Worm (Caenorhabditis elegans): ENCODE data around the gene Y43F8C.17.

Y43F8C.17 gene

DNA sequence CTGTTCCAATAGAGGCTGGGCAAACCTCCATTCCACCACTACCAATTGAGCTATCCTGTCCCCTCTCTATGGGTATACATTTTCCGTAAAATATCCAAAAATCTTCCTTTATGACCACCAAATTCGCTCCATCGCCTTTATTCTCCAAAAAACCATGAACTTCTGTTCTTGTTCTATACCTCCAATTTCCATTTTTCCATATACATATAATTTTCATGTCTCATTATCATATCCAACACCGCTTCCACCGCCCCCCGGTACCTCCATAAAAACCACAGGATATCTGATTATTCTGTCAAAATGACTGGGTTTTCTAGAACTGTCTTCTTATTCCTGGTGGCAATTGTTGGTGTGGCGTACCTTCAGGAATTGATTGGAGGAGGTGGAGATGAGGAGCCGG lies at the start of gene Y43F8C.17:
Gene Y43F8C.17 (plus strand): TSS at position 301 of the 400 bp plus-strand sequence.
- TF ChIP-seq nhr-11 (tag; optimal IDR thresholded peaks at IDR 0.05) (no peak), pha-2 (tag; optimal IDR thresholded peaks at IDR 0.05) (no peak), C08G9.2 (tag; optimal IDR thresholded peaks at IDR 0.05) (no peak), sox-2 (GFP tag; IDR thresholded peaks at IDR 0.05) (no peak)

DNA sequence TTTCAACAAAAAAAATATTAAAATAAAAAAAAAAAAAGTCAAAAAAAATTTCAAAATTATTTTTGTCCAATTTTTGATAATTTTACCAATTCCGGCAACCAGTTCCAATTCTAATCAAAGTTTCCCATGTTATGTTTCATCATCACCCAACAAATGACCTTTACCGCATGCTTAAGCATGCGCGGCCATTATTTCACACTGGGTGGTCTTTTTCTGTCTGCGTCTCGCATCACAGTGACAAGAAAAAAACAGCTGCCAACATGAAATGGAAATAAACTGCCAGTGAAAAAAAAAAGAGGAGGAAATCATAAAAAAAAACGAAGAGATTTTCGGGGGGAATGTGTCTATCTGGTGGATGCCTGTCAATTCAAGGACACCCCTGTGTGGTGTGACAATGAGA lies 49.6 kb upstream of the Y43F8C.17 start:
- no peak for TF ChIP-seq F13H6.1 (tag; optimal IDR thresholded peaks at IDR 0.05)
- no peak for TF ChIP-seq sox-4 (tag; optimal IDR thresholded peaks at IDR 0.05)
- no peak for TF ChIP-seq madf-2 (tag; optimal IDR thresholded peaks at IDR 0.05)
- no peak for TF ChIP-seq elt-4 (tag; optimal IDR thresholded peaks at IDR 0.05)
- no peak for TF ChIP-seq ref-2 (tag; optimal IDR thresholded peaks at IDR 0.05)
- TF ChIP-seq unc-3 (GFP tag; conservative IDR thresholded peaks at IDR 0.05) = no peak
- TF ChIP-seq unc-3 (tag; optimal IDR thresholded peaks at IDR 0.05) = no peak
- no peak for TF ChIP-seq ceh-2 (tag; optimal IDR thresholded peaks at IDR 0.05)
- no peak for TF ChIP-seq dmd-4 (tag; optimal IDR thresholded peaks at IDR 0.05; ENCODE audit: borderline replicate concordance)
- TF ChIP-seq nhr-232 (tag; optimal IDR thresholded peaks at IDR 0.05) = no peak
- TF ChIP-seq hlh-15 (tag; optimal IDR thresholded peaks at IDR 0.05) = no peak
- no peak for TF ChIP-seq ceh-18 (tag; optimal IDR thresholded peaks at IDR 0.05)
- TF ChIP-seq pha-2 (tag; optimal IDR thresholded peaks at IDR 0.05) = no peak
- TF ChIP-seq pros-1 (tag; optimal IDR thresholded peaks at IDR 0.05) = no peak

DNA sequence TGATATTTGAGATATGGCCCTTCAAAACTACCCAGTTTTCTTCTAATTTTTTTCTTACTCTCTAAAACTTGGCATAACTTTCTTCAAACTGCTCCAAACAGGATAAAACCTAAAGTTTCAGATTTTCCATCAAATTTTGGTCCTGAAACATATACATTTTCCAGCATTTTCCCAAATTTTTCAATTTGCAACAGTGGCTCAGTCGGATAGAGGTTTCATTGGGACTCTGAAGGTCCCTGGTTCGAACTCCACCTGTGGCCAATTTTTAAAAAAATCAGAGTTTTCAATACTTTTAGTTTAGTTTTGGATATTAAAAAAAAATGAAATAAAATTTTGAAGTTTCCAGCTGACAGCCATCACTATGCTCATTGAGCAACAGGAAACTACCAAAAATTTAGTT lies 48.2 kb upstream of the Y43F8C.17 start:
- TF ChIP-seq sox-2 (GFP tag; IDR thresholded peaks at IDR 0.05) (no peak), ceh-34 (tag; optimal IDR thresholded peaks at IDR 0.05) (no peak), ceh-48 (tag; optimal IDR thresholded peaks at IDR 0.05) (no peak), eyg-1 (tag; optimal IDR thresholded peaks at IDR 0.05) (no peak), ceh-9 (tag; optimal IDR thresholded peaks at IDR 0.05) (no peak), lin-11 (tag; optimal IDR thresholded peaks at IDR 0.05) (no peak), unc-86 (tag; optimal IDR thresholded peaks at IDR 0.05) (no peak), npax-4 (tag; optimal IDR thresholded peaks at IDR 0.05) (no peak), ceh-2 (tag; optimal IDR thresholded peaks at IDR 0.05) (no peak), T23F11.4 (GFP tag; optimal IDR thresholded peaks at IDR 0.05) (no peak)

DNA sequence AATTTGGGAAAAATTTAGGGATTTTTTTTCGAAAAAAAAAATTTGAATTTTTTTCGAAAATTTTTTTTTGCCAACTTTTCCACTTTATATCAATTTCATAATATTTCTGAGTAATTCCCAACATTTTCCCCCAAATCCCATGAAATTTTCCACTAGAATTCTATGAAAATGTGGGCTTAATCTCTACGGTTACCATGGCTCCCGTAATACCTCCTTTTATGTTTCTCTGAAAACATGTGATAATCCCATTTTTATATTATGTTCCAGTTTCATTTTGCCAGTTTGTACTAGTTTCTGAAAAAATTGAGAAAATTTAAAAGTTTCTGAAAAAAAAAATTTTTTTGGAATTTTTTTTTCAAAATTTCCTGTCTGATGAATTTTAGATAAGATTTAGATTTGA lies 47.7 kb upstream of the Y43F8C.17 start:
- TF ChIP-seq sox-2 (GFP tag; IDR thresholded peaks at IDR 0.05) (no peak), ceh-22 (tag; optimal IDR thresholded peaks at IDR 0.05) (no peak), pat-9 (tag; optimal IDR thresholded peaks at IDR 0.05) (no peak), ttx-3 (tag; optimal IDR thresholded peaks at IDR 0.05) (no peak), fkh-10 (GFP tag; optimal IDR thresholded peaks at IDR 0.05) (no peak), sdc-2 (tag; optimal IDR thresholded peaks at IDR 0.05) (no peak)

DNA sequence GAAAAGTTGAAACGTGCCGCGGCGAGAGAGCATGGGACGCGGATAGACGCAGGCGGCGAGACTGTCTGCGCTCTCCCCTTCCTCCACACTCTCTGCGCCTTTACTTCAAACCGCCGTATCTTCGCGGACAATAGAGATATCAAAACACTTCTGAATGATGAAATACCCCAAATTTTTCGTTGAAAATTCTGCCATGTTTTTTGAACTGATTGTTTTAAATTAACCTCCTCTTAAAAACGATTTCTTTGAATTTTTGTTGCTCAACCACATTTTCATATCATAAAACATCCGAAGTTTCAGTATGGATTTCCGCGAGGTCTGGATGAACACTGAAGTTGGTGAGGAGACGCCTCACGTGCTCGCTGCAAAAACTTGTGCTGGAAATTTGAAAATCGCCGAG lies 46.0 kb upstream of the Y43F8C.17 start, which contains the start of gene Y43F8C.11:
Gene Y43F8C.11 (plus strand): TSS at position 301 of the 400 bp plus-strand sequence.
- no peak for TF ChIP-seq dmd-4 (tag; optimal IDR thresholded peaks at IDR 0.05; ENCODE audit: borderline replicate concordance)
- no peak for TF ChIP-seq syd-9 (tag; optimal IDR thresholded peaks at IDR 0.05)
- TF ChIP-seq pha-4 (tag; optimal IDR thresholded peaks at IDR 0.05) = no peak
- no peak for TF ChIP-seq hlh-13 (GFP tag; optimal IDR thresholded peaks at IDR 0.05)
- TF ChIP-seq pat-9 (tag; optimal IDR thresholded peaks at IDR 0.05) = no peak
- no peak for TF ChIP-seq unc-55 (GFP tag; optimal IDR thresholded peaks at IDR 0.05)
- TF ChIP-seq ceh-31 (tag; optimal IDR thresholded peaks at IDR 0.05) = no peak
- TF ChIP-seq hlh-8 (tag; optimal IDR thresholded peaks at IDR 0.05) = no peak
- no peak for TF ChIP-seq zip-5 (tag; optimal IDR thresholded peaks at IDR 0.05)
- TF ChIP-seq F13H6.1 (tag; optimal IDR thresholded peaks at IDR 0.05) = no peak
- TF ChIP-seq C08G9.2 (tag; optimal IDR thresholded peaks at IDR 0.05) = no peak
- no peak for TF ChIP-seq fkh-10 (GFP tag; optimal IDR thresholded peaks at IDR 0.05)
- TF ChIP-seq Y22D7AL.16 (tag; optimal IDR thresholded peaks at IDR 0.05) = no peak
- TF ChIP-seq ceh-45 (GFP tag; IDR thresholded peaks at IDR 0.05) = no peak

Data from whole organism, late embryonic.